Worm (Caenorhabditis elegans): ENCODE measurements around the gene R102.11.

ce11 chrIV:10734527-10735436 lies 35.2 kb upstream of the R102.11 start, which contains the start of the genes orc-5 and cyb-1:
- no peak for TF ChIP-seq nhr-237 (tag; optimal IDR thresholded peaks at IDR 0.05)
- TF ChIP-seq F49E8.2 (tag; optimal IDR thresholded peaks at IDR 0.05; ENCODE audit: borderline replicate concordance) = no peak
- no peak for TF ChIP-seq zag-1 (tag; optimal IDR thresholded peaks at IDR 0.05)
- no peak for TF ChIP-seq set-16 (GFP tag; IDR thresholded peaks at IDR 0.05)
- TF ChIP-seq pha-4 (GFP tag; IDR thresholded peaks at IDR 0.05) = no peak
- TF ChIP-seq pha-4 (tag; optimal IDR thresholded peaks at IDR 0.05) = no peak
- TF ChIP-seq unc-62 (GFP tag; optimal IDR thresholded peaks at IDR 0.05 in 1 of 2) = peak in 1 of 2 experiments; percentile 92
- no peak for TF ChIP-seq unc-62 (tag; optimal IDR thresholded peaks at IDR 0.05)
- TF ChIP-seq lin-15B (tag; optimal IDR thresholded peaks at IDR 0.05) = peak; percentile 39
- no peak for TF ChIP-seq snpc-4 (tag; optimal IDR thresholded peaks at IDR 0.05)
- no peak for TF ChIP-seq lin-39 (tag; optimal IDR thresholded peaks at IDR 0.05)
- no peak for TF ChIP-seq nhr-10 (tag; optimal IDR thresholded peaks at IDR 0.05)
- no peak for TF ChIP-seq jun-1 (tag; optimal IDR thresholded peaks at IDR 0.05)
- TF ChIP-seq ceh-62 (tag; optimal IDR thresholded peaks at IDR 0.05) = no peak
- TF ChIP-seq mxl-2 (GFP tag; conservative IDR thresholded peaks at IDR 0.05) = no peak
